Fruit fly (Drosophila melanogaster) whole organism, prepupa: ENCODE results near the gene CG14435.

Experiments
- CG11294 ChIP-seq: fragments of 200-800 bp; sonication (Bioruptor generic); IDR thresholded peaks from 2 replicates; pipeline ENCODE4 v1.3.6; 2022; ENCODE audit warnings: missing biosample characterization, missing genetic modification characterization
- CG11762 ChIP-seq: fragments of 200-800 bp; sonication (Bioruptor generic); optimal IDR thresholded peaks from 3 replicates; lab custom pipeline; 2016; ENCODE audit warnings: missing biosample characterization, missing genetic modification characterization; ENCODE audit not compliant: insufficient read depth
- CG6792 ChIP-seq: fragments of 200-800 bp; sonication (Bioruptor generic); optimal IDR thresholded peaks from 3 replicates; lab custom pipeline; 2016; ENCODE audit warnings: missing biosample characterization, missing genetic modification characterization
- Eip93F ChIP-seq: fragments of 200-800 bp; sonication (Bioruptor generic); optimal IDR thresholded peaks from 2 replicates; lab custom pipeline; 2016; ENCODE audit warnings: missing biosample characterization, mild to moderate bottlenecking, missing genetic modification characterization
- Hr38 ChIP-seq: sonication (Bioruptor generic); optimal IDR thresholded peaks from 2 replicates; lab custom pipeline; 2016; ENCODE audit warnings: missing biosample characterization, missing genetic modification characterization
- Hr39 ChIP-seq: fragments of 200-800 bp; sonication (Bioruptor generic); optimal IDR thresholded peaks from 2 replicates; lab custom pipeline; 2016; ENCODE audit warnings: missing biosample characterization, missing genetic modification characterization
- Lpt ChIP-seq: fragments of 200-800 bp; sonication (Bioruptor generic); optimal IDR thresholded peaks from 3 replicates; lab custom pipeline; 2016; ENCODE audit warnings: missing biosample characterization, missing genetic modification characterization
- Smox ChIP-seq: fragments of 200-800 bp; sonication (Bioruptor generic); optimal IDR thresholded peaks from 3 replicates; lab custom pipeline; 2016; ENCODE audit warnings: missing biosample characterization, missing genetic modification characterization
- esn ChIP-seq: fragments of 200-800 bp; sonication (Bioruptor generic); optimal IDR thresholded peaks from 2 replicates; lab custom pipeline; 2016; ENCODE audit warnings: missing biosample characterization, mild to moderate bottlenecking, missing genetic modification characterization, moderate library complexity

DNA sequence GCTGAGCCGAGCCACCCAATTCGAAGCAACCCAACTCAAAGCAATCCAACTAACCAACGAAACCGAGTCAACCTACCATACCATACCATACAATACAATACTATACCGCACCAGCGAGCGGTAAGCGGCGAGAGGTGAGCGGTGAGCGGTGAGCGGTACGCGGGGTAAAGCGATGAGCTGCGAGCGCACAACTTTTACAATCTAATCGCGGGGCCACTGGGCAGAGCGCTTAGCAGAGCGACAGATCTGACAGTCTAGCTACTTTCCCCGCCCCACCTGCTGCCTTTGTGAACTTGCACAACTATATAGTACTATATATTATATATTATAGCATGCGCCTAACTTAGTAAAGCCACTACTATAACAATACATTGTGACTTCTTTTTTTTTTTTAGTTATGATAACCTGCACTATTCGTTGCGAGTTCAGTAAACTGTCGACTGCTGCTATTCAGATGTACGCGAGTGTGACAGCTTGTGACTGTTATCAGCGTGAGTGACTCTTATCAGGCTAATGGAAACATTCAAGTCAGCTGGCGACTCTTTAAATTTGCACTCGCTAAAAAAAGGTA is 42.9 kb downstream of the CG14435 start:
- TF ChIP-seq Smox (GFP tag; lab: Kevin White, UChicago) = peak; percentile 8
- TF ChIP-seq CG11762 (GFP tag; lab: Kevin White, UChicago) = no peak
- TF ChIP-seq Eip93F (GFP tag; lab: Kevin White, UChicago) = no peak
- TF ChIP-seq CG11294 (GFP tag; lab: Robert Waterston, UW) = 0 out of 2 replicates have a peak, but pooled peaks have one; percentile 10
- no peak for TF ChIP-seq CG6792 (GFP tag; lab: Kevin White, UChicago)
- no peak for TF ChIP-seq Hr39
- TF ChIP-seq Hr38 (GFP tag; lab: Kevin White, UChicago) = no peak
- peak; percentile 27 for TF ChIP-seq esn (GFP tag; lab: Kevin White, UChicago)
- TF ChIP-seq Lpt (GFP tag; lab: Kevin White, UChicago) = no peak
